Fruit fly (Drosophila melanogaster): Measurements from ENCODE around the gene Brd8.

DNA sequence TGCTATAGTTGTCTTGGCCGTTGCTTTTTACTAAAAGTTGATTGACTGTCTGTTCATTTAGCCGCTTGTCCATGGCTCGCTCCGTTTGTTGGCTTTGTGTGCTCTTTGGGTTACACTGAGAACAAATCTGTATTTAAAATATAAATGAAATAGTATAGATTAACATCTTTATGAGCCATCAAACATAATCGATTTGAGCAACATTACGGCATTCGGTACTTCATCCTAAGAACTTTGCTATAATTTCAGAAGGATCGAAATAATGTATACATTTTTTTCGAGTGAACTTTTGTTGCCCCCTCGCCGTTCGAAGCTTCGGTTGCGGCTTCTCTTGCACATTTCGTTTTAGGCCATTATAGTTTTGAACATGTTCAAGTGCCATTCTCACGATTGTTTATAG is 15.3 kb upstream of the Brd8 start:
- TF ChIP-seq CG8478 (optimal IDR thresholded peaks at IDR 0.05) = no peak
- no peak for TF ChIP-seq CTCF (optimal IDR thresholded peaks at IDR 0.05)
